Fruit fly (Drosophila melanogaster): ENCODE measurements around the gene tho2.

The tho2 gene

dm6 chr2L:2179366-2179765, 34.4 kb upstream of the tho2 start:
- TF ChIP-seq CTCF (optimal IDR thresholded peaks at IDR 0.05), result no peak
- no peak for TF ChIP-seq CG8478 (optimal IDR thresholded peaks at IDR 0.05)

- TF ChIP-seq CTCF (optimal IDR thresholded peaks at IDR 0.05), result no peak
- TF ChIP-seq CG8478 (optimal IDR thresholded peaks at IDR 0.05), result no peak
Measured at dm6 chr2L:2178810-2179143, 33.8 kb upstream of the tho2 start.

dm6 chr2L:2177969-2178809, 33.2 kb upstream of the tho2 start, which contains the start of gene aop:
Gene aop, minus strand, starts transcription at chr2L:2178754.
- TF ChIP-seq CG8478 (optimal IDR thresholded peaks at IDR 0.05), result no peak
- no peak for TF ChIP-seq CTCF (optimal IDR thresholded peaks at IDR 0.05)

- TF ChIP-seq CG8478 (optimal IDR thresholded peaks at IDR 0.05), result no peak
- TF ChIP-seq CTCF (optimal IDR thresholded peaks at IDR 0.05), result no peak
Measured at dm6 chr2L:2177312-2177968, 32.5 kb upstream of the tho2 start.

- TF ChIP-seq CTCF (optimal IDR thresholded peaks at IDR 0.05), result no peak
- TF ChIP-seq CG8478 (optimal IDR thresholded peaks at IDR 0.05), result no peak
Measured at dm6 chr2L:2175930-2176643, 31.1 kb upstream of the tho2 start.

DNA sequence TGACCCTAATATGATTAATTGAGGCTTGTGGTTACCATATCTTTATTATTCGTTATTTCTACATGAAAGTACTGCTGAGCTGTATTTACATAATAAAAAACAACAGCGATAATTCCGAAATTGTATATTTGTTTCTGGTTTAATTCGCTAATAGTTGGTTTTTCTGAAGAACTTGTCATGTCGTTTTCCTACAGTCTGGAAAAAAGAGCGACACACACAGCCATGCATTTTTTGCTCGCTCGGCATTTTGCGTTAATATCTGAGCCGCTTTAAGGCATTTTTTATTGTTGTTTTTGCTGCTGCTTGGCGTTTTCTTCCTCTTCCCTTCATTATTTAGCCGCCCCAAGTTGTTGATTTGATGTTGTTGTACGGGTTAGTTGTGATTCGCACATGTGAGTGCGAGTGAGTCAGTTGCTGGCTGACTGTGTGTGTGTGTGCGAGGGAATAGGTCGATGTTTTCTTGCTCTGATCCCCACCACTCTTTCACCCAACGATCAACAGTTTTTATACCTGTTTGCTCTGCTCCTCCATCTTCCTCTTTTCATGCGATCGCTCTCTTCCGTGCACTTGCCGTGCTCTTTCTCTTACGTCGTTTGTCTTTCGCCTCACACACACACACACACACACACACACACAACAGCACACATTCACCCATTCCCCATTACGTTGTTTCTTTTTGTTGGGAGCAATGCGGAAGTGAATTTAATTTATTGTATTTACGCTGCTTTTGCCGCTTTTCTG, 30.3 kb upstream of the tho2 start:
- no peak for TF ChIP-seq CTCF (optimal IDR thresholded peaks at IDR 0.05)
- no peak for TF ChIP-seq CG8478 (optimal IDR thresholded peaks at IDR 0.05)

dm6 chr2L:2173604-2174003, 28.6 kb upstream of the tho2 start:
- TF ChIP-seq CTCF (optimal IDR thresholded peaks at IDR 0.05) (no peak), CG8478 (optimal IDR thresholded peaks at IDR 0.05) (no peak)

- TF ChIP-seq CG8478 (optimal IDR thresholded peaks at IDR 0.05) (no peak), CTCF (optimal IDR thresholded peaks at IDR 0.05) (no peak)
Measured at dm6 chr2L:2173191-2173590, 28.2 kb upstream of the tho2 start.

- TF ChIP-seq CTCF (optimal IDR thresholded peaks at IDR 0.05), result no peak
- no peak for TF ChIP-seq CG8478 (optimal IDR thresholded peaks at IDR 0.05)
Measured at dm6 chr2L:2172460-2173121, 27.6 kb upstream of the tho2 start.

DNA sequence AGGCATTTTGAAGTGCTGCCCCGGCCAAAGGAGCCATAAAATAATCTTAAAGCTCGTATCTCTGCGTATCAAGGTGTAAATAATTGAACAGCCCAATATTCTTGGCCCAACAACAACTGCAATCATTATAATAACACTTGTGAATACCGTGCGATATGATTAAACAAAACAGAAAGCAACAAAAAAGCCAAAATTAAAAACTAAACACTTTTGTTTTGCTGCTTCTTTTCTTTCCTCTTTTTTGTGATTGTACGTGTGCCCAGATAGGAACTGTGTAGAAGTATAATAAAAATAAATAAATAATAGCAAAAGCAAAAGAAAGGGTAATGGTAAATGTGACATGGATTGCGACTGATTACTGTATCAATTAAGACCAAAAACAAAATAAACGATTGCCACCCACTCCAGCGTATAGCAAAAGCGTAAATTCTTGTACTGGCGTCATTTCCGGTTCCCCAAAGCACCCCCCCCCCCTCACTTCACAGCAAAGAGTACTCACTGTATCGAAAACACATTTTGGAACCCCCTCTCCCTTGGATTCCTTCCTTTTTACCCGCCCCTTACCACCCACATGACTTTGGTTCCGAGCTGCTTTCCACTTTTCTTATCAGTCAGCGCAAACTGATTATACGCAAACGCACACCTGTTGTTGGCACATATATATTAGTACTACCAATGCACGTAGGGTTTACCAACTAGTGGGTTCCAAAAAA, 26.5 kb upstream of the tho2 start:
- TF ChIP-seq CG8478 (optimal IDR thresholded peaks at IDR 0.05) (no peak), CTCF (optimal IDR thresholded peaks at IDR 0.05) (no peak)

DNA sequence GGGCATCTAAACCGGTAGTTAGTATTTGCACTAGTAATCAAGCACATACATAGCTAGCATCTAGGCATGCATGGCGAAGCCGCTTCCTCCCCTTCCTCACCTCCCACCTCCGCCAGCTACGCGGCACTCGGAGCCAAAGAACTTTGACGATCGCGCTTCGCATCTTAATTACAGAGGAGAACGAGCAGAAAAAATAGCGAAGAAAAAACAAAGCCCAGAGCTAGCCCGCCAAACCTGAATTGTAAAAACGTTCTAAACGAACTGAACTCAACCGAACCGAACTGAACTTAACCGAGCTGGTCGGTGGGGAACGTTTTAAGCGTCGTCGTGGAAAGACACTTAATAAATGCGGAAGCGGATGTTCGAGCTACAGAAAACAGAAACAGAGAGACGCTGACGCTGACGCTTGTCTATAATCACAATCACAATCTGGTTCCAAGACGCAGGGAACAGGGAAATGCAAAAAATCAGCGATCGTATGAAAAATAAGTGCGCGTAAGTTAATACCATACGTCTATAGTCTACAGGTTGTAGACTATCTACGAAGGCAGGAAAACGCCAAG, 24.0 kb upstream of the tho2 start:
- no peak for TF ChIP-seq CG8478 (optimal IDR thresholded peaks at IDR 0.05)

DNA sequence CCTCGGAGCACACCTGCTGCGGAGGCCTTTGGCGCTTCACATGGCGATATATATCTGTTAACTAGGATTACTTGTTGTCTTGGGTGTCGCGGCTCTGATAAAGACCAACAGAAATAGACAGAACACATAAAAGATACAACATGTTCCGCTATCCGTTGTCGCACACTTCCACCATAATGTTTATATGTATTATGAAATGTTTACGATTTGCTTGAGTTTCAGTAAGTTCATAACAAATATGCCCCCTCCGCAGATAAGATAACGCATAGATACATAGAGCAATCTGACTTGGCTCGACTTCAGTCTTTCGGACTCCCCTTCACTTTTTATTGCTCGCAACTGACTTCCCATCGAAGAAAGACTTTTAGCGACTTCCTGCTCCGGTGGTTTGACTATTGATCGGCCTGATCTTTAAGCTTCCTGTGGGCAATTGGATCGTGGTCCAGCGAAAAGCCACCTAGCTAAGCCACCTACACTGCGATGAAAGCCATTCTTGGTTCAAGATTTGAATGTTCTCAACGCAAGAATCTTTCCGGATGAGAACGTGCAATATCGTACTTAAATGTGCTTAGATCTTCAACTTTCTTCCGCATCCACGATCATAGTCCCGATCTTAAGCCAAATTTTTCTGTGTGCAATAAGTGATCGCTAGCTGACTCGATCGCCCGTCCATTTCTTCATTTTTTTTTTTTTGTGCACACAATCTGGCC, 23.4 kb upstream of the tho2 start:
- no peak for TF ChIP-seq CTCF (optimal IDR thresholded peaks at IDR 0.05)
- no peak for TF ChIP-seq CG8478 (optimal IDR thresholded peaks at IDR 0.05)
